Fruit fly (Drosophila melanogaster) whole organism, wandering third instar larva: ENCODE results near the gene CG9396.

Experiments
- h ChIP-seq: fragments of 200-800 bp; sonication (Bioruptor generic); optimal IDR thresholded peaks from 3 replicates; lab custom pipeline; 2016; ENCODE audit warnings: missing biosample characterization, mild to moderate bottlenecking, missing genetic modification characterization
- lola ChIP-seq: fragments of >200 bp; optimal IDR thresholded peaks from 2 replicates; lab custom pipeline; 2017; ENCODE audit warnings: missing biosample characterization, missing genetic modification characterization

DNA sequence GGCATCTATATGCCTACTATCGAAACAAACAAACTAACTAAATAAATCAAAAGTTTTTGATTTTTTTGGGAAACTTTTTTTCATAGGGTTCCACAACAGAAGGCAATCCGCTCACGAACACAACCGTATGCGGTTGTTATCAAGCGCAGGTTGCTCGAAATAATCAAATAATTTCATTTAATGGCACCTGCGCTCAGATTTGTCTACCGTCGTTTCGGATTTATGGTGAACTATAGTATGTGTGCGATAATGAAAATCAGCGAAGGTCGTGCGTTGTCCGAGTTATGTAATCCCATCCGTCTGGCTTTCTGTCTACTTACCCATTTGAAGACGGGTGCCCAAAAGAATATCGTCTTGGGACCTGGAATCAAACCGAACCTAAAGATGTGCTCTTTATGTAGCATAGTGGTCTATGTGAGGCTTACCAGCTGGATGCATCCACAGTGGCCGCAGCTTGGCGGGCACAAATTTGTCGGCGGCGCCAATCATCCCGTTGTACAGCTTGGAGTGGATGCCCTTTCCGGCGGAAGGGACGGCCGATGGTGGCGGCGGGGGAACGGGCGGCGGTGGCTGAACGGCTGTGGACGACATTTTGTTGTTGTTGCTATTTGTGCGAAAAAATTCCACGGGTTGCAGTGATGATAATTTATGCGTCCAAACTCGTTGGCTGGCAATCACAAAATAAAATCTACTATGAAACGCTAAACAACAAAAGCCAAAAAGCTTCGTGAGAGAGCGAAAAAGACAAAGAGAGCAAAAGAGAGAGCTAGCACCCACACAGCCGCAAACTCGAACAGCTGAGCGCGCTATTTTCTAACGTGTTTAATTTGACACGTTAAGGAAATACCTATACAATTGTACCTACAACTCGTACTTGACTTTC lies 1.7 kb upstream of the CG9396 start:
- no peak for TF ChIP-seq h (GFP tag; lab: Kevin White, UChicago)
- TF ChIP-seq lola (GFP tag; lab: Kevin White, UChicago) = no peak
